Worm (Caenorhabditis elegans) whole organism, young adult: ENCODE data around the gene F28B12.1.

Source experiments
- B0261.1 ChIP-seq: sonication (generic microtip); optimal IDR thresholded peaks from 2 replicates; lab custom pipeline; 2016; ENCODE audit warnings: mild to moderate bottlenecking, missing genetic modification characterization, moderate library complexity, missing compliant biosample characterization
- B0336.3 ChIP-seq: fragments of 200-800 bp; sonication (Bioruptor generic); IDR thresholded peaks from 2 replicates; pipeline ENCODE4 v1.3.6; 2022; ENCODE audit warnings: missing genetic modification characterization, missing compliant biosample characterization
- C17E4.6 ChIP-seq: fragments of 200-800 bp; sonication (Bioruptor generic); IDR thresholded peaks from 2 replicates; pipeline ENCODE4 v1.3.6; 2022; ENCODE audit warnings: missing genetic modification reagents, missing genetic modification characterization, missing compliant biosample characterization
- F22D6.2 ChIP-seq: sonication (generic microtip); optimal IDR thresholded peaks from 2 replicates; lab custom pipeline; 2016; ENCODE audit warnings: mild to moderate bottlenecking, missing genetic modification characterization, missing compliant biosample characterization
- F23B12.7 ChIP-seq: sonication (generic microtip); optimal IDR thresholded peaks from 2 replicates; lab custom pipeline; 2017; ENCODE audit warnings: missing genetic modification characterization, mild to moderate bottlenecking, missing compliant biosample characterization, antibody characterized with exemption, moderate library complexity; ENCODE audit not compliant: insufficient read depth
- F57C9.4 ChIP-seq: sonication (generic microtip); optimal IDR thresholded peaks from 2 replicates; lab custom pipeline; 2017; ENCODE audit warnings: mild to moderate bottlenecking, missing genetic modification characterization, missing compliant biosample characterization
- T26A5.8 ChIP-seq: sonication (generic microtip); optimal IDR thresholded peaks from 2 replicates; lab custom pipeline; 2016; ENCODE audit warnings: missing genetic modification characterization, missing compliant biosample characterization
- Y53F4B.3 ChIP-seq: fragments of 200-800 bp; sonication (Bioruptor generic); IDR thresholded peaks from 2 replicates; pipeline ENCODE4 v1.3.6; 2022; ENCODE audit warnings: missing genetic modification reagents, missing genetic modification characterization, missing compliant biosample characterization
- Y56A3A.18 ChIP-seq: fragments of 200-800 bp; sonication (Bioruptor generic); IDR thresholded peaks from 2 replicates; pipeline ENCODE4 v1.3.6; 2022; ENCODE audit warnings: missing genetic modification reagents, missing genetic modification characterization, missing compliant biosample characterization
- Y67H2A.10 ChIP-seq: fragments of 200-800 bp; sonication (Bioruptor generic); conservative IDR thresholded peaks from 2 replicates; pipeline ENCODE4 v1.3.6; 2022; ENCODE audit warnings: missing genetic modification reagents, missing genetic modification characterization, missing compliant biosample characterization
- Y79H2A.3 ChIP-seq: fragments of 200-800 bp; sonication (Bioruptor generic); conservative IDR thresholded peaks from 2 replicates; pipeline ENCODE4 v1.3.6; 2022; ENCODE audit warnings: missing genetic modification reagents, missing genetic modification characterization, missing compliant biosample characterization
- Y95B8A.8 ChIP-seq: fragments of 200-800 bp; sonication (Bioruptor generic); IDR thresholded peaks from 2 replicates; pipeline ENCODE4 v1.3.6; 2022; ENCODE audit warnings: missing genetic modification reagents, missing genetic modification characterization, missing compliant biosample characterization
- ZK185.1 ChIP-seq: sonication (generic microtip); optimal IDR thresholded peaks from 2 replicates; lab custom pipeline; 2016; ENCODE audit warnings: mild to moderate bottlenecking, missing genetic modification characterization, missing compliant biosample characterization; ENCODE audit not compliant: poor library complexity, severe bottlenecking
- bed-1 ChIP-seq: fragments of 200-800 bp; sonication (Bioruptor generic); IDR thresholded peaks from 2 replicates; pipeline ENCODE4 v1.3.6; 2022; ENCODE audit warnings: missing genetic modification reagents, missing genetic modification characterization, missing compliant biosample characterization
- cebp-1 ChIP-seq, 2 experiments: fragments of 200-800 bp in 1 of 2; sonication (Bioruptor generic) in 1 of 2; sonication (generic microtip) in 1 of 2; IDR thresholded peaks in 1 of 2; optimal IDR thresholded peaks in 1 of 2; 2 replicates each; pipeline versions ENCODE4 v1.3.6 to Lab custom; 2017 to 2022; ENCODE audit warnings: missing compliant biosample characterization in 2 of 2, missing genetic modification characterization in 2 of 2, mild to moderate bottlenecking in 1 of 2, missing genetic modification reagents in 1 of 2, moderate library complexity in 1 of 2
- ceh-27 ChIP-seq: fragments of 200-800 bp; sonication (Bioruptor generic); optimal IDR thresholded peaks from 2 replicates; lab custom pipeline; 2018; ENCODE audit warnings: mild to moderate bottlenecking, missing genetic modification characterization, moderate library complexity, missing compliant biosample characterization
- ceh-79 ChIP-seq: sonication (generic microtip); optimal IDR thresholded peaks from 2 replicates; lab custom pipeline; 2017; ENCODE audit warnings: mild to moderate bottlenecking, missing genetic modification characterization, missing compliant biosample characterization
- ceh-91 ChIP-seq: fragments of 200-800 bp; sonication (Bioruptor generic); IDR thresholded peaks from 2 replicates; pipeline ENCODE4 v1.3.6; 2022; ENCODE audit warnings: missing genetic modification reagents, missing genetic modification characterization, missing compliant biosample characterization
- chd-7 ChIP-seq: sonication (generic microtip); optimal IDR thresholded peaks from 2 replicates; lab custom pipeline; 2016; ENCODE audit warnings: mild to moderate bottlenecking, missing genetic modification characterization, moderate library complexity, missing compliant biosample characterization
- dox-1 ChIP-seq: fragments of 200-800 bp; sonication (Bioruptor generic); IDR thresholded peaks from 2 replicates; pipeline ENCODE4 v1.3.6; 2022; ENCODE audit warnings: missing genetic modification reagents, missing genetic modification characterization, missing compliant biosample characterization
- egl-44 ChIP-seq: fragments of 200-800 bp; sonication (Bioruptor generic); IDR thresholded peaks from 2 replicates; pipeline ENCODE4 v1.3.6; 2022; ENCODE audit warnings: missing genetic modification reagents, missing genetic modification characterization, missing compliant biosample characterization
- egrh-3 ChIP-seq: fragments of 200-800 bp; sonication (Bioruptor generic); IDR thresholded peaks from 2 replicates; pipeline ENCODE4 v1.3.6; 2022; ENCODE audit warnings: missing genetic modification reagents, missing genetic modification characterization, missing compliant biosample characterization
- ekl-4 ChIP-seq: fragments of 200-800 bp; sonication (Bioruptor generic); IDR thresholded peaks from 2 replicates; pipeline ENCODE4 v1.3.6; 2022; ENCODE audit warnings: missing genetic modification reagents, missing genetic modification characterization, missing compliant biosample characterization
- hrde-1 ChIP-seq: sonication (generic microtip); optimal IDR thresholded peaks from 2 replicates; lab custom pipeline; 2016; ENCODE audit warnings: missing genetic modification characterization, mild to moderate bottlenecking, missing compliant biosample characterization, moderate library complexity, missing genotype, missing genetic modification reagents, borderline replicate concordance
- lag-1 ChIP-seq: fragments of 200-800 bp; sonication (Bioruptor generic); IDR thresholded peaks from 2 replicates; pipeline ENCODE4 v1.3.6; 2022; ENCODE audit warnings: missing genetic modification reagents, missing genetic modification characterization, missing compliant biosample characterization
- lin-35 ChIP-seq, 3 experiments: fragments of 150-350 bp in 2 of 3; sonication (generic microtip) in 1 of 3; optimal IDR thresholded peaks; 2 replicates each; lab custom pipeline; 2014 to 2018; ENCODE audit warnings: missing biosample characterization in 3 of 3, missing genetic modification characterization in 3 of 3, missing genetic modification reagents in 3 of 3
- lin-54 ChIP-seq: fragments of 200-800 bp; sonication (Bioruptor generic); optimal IDR thresholded peaks from 2 replicates; lab custom pipeline; 2018; ENCODE audit warnings: mild to moderate bottlenecking, missing genetic modification characterization, missing compliant biosample characterization
- madf-8 ChIP-seq: fragments of 200-800 bp; sonication (Bioruptor generic); conservative IDR thresholded peaks from 2 replicates; pipeline ENCODE4 v1.3.6; 2022; ENCODE audit warnings: missing genetic modification reagents, missing genetic modification characterization, missing compliant biosample characterization
- mel-28 ChIP-seq: sonication (generic microtip); optimal IDR thresholded peaks from 2 replicates; lab custom pipeline; 2016; ENCODE audit warnings: borderline replicate concordance, mild to moderate bottlenecking, missing genetic modification characterization, missing compliant biosample characterization
- mes-4 ChIP-seq: sonication (generic microtip); optimal IDR thresholded peaks from 2 replicates; lab custom pipeline; 2016; ENCODE audit warnings: missing genotype, missing genetic modification characterization, missing compliant biosample characterization
- nfya-1 ChIP-seq: sonication (generic microtip); optimal IDR thresholded peaks from 2 replicates; lab custom pipeline; 2017; ENCODE audit warnings: antibody characterized with exemption, missing compliant biosample characterization, missing genetic modification characterization, borderline replicate concordance; ENCODE audit not compliant: insufficient read depth
- nhr-120 ChIP-seq: fragments of 200-800 bp; sonication (Bioruptor generic); IDR thresholded peaks from 2 replicates; pipeline ENCODE4 v1.3.6; 2022; ENCODE audit warnings: missing genetic modification characterization, missing compliant biosample characterization
- nhr-179 ChIP-seq: sonication (generic microtip); optimal IDR thresholded peaks from 2 replicates; lab custom pipeline; 2016; ENCODE audit warnings: mild to moderate bottlenecking, missing genetic modification characterization, missing compliant biosample characterization
- nhr-27 ChIP-seq: fragments of 200-800 bp; sonication (Bioruptor generic); optimal IDR thresholded peaks from 2 replicates; lab custom pipeline; 2018; ENCODE audit warnings: mild to moderate bottlenecking, missing genetic modification characterization, moderate library complexity, missing compliant biosample characterization
- rpc-1 ChIP-seq, 2 experiments: fragments of 150-350 bp in 1 of 2; sonication (generic microtip) in 1 of 2; optimal IDR thresholded peaks; 2 replicates each; lab custom pipeline; 2014 to 2018; ENCODE audit warnings: missing biosample characterization in 1 of 2, missing genetic modification characterization in 1 of 2, missing genetic modification reagents in 1 of 2, missing genotype in 1 of 2
- sdz-38 ChIP-seq: sonication (generic microtip); optimal IDR thresholded peaks from 2 replicates; lab custom pipeline; 2016; ENCODE audit warnings: missing genotype, missing genetic modification characterization, missing compliant biosample characterization
- sea-2 ChIP-seq: fragments of 200-800 bp; sonication (Bioruptor generic); IDR thresholded peaks from 2 replicates; pipeline ENCODE4 v1.3.6; 2022; ENCODE audit warnings: missing genetic modification characterization, missing compliant biosample characterization
- snpc-3.4 ChIP-seq: sonication (generic microtip); optimal IDR thresholded peaks from 2 replicates; lab custom pipeline; 2017; ENCODE audit warnings: missing genetic modification characterization, mild to moderate bottlenecking, missing compliant biosample characterization, antibody characterized with exemption, moderate library complexity, missing genotype, missing genetic modification reagents
- tbx-9 ChIP-seq: sonication (generic microtip); optimal IDR thresholded peaks from 2 replicates; lab custom pipeline; 2016; ENCODE audit warnings: borderline replicate concordance, missing genetic modification characterization, inconsistent platforms, missing compliant biosample characterization
- xnd-1 ChIP-seq: sonication (generic microtip); optimal IDR thresholded peaks from 2 replicates; lab custom pipeline; 2016; ENCODE audit warnings: missing genotype, missing genetic modification reagents, missing genetic modification characterization, missing compliant biosample characterization
- zfh-2 ChIP-seq: fragments of 200-800 bp; sonication (Bioruptor generic); conservative IDR thresholded peaks from 2 replicates; pipeline ENCODE4 v1.3.6; 2022; ENCODE audit warnings: missing genetic modification reagents, missing genetic modification characterization, missing compliant biosample characterization
- ztf-6 ChIP-seq: fragments of 200-800 bp; sonication (Bioruptor generic); IDR thresholded peaks from 2 replicates; pipeline ENCODE4 v1.3.6; 2022; ENCODE audit warnings: missing genetic modification reagents, missing genetic modification characterization, missing compliant biosample characterization

The F28B12.1 gene

DNA sequence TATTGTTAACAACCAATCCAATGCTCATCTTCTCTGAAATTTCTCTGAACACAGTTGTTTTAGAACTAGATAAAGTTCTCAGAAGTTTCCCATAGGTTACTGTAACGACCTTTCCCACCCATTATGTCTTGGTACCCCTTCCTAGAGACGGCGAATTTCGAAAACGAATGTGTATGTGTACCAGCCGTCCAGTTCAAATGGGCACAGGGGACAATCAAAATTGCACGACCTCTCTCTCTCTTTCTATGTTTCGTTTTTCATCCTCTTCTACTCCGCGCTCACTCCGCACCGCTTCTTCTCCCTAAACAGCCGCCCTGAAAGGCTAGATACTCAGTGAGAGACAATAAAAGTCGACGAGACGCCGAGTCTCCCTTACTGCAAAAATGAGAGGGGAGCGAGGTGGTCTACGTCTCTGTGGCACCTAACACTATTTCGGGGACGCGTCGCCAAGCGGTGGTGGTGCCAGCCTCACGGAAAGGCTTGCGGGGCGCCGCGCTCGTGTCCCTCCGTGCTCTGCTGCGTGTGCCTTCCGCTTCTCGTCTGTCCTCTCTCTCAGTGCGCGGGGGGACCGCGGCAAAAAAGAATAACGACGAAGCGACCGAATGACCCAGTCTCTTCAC, 41.2 kb upstream of the F28B12.1 start (continued):
- no peak for TF ChIP-seq F22D6.2 (tag; lab: Kevin White, UChicago)
- no peak for TF ChIP-seq egl-44 (GFP tag; lab: Robert Waterston, UW)
- TF ChIP-seq F57C9.4, result no peak
- no peak for TF ChIP-seq ceh-79 (tag; lab: Kevin White, UChicago)
- TF ChIP-seq ZK185.1 (tag; lab: Kevin White, UChicago), result no peak
- no peak for TF ChIP-seq snpc-3.4 (tag; lab: Kevin White, UChicago)
- TF ChIP-seq Y56A3A.18 (GFP tag; lab: Robert Waterston, UW), result no peak
- TF ChIP-seq zfh-2 (GFP tag; lab: Robert Waterston, UW), result peak; percentile 96
- no peak for TF ChIP-seq ceh-91 (GFP tag; lab: Robert Waterston, UW)
- TF ChIP-seq tbx-9 (tag; lab: Kevin White, UChicago), result no peak
- no peak for TF ChIP-seq ztf-6
- no peak for TF ChIP-seq chd-7 (tag; lab: Kevin White, UChicago)
- no peak for TF ChIP-seq nhr-120 (GFP tag; lab: Robert Waterston, UW)
- no peak for TF ChIP-seq cebp-1 (GFP tag; IDR thresholded peaks at IDR 0.05; lab: Robert Waterston, UW)
- TF ChIP-seq cebp-1 (tag; optimal IDR thresholded peaks at IDR 0.05; lab: Kevin White, UChicago), result peak; percentile 51
- no peak for TF ChIP-seq Y67H2A.10 (GFP tag; lab: Robert Waterston, UW)
- TF ChIP-seq hrde-1, result no peak
- TF ChIP-seq nhr-179 (tag; lab: Kevin White, UChicago), result no peak
- TF ChIP-seq B0336.3 (GFP tag; lab: Robert Waterston, UW), result no peak; the same call in 1 of the 2 replicates
- no peak for TF ChIP-seq Y95B8A.8 (GFP tag; lab: Robert Waterston, UW)
- no peak for TF ChIP-seq T26A5.8
- TF ChIP-seq sdz-38, result no peak
- TF ChIP-seq sea-2 (GFP tag; lab: Robert Waterston, UW), result no peak
- TF ChIP-seq mel-28, result no peak
- TF ChIP-seq F23B12.7 (tag; lab: Kevin White, UChicago), result no peak
- TF ChIP-seq B0261.1 (tag; lab: Kevin White, UChicago), result no peak
- TF ChIP-seq xnd-1, result no peak
- TF ChIP-seq lag-1 (GFP tag; lab: Robert Waterston, UW), result no peak
- TF ChIP-seq ceh-27 (GFP tag; lab: Kevin White, UChicago), result no peak
- TF ChIP-seq nhr-27 (tag; lab: Kevin White, UChicago), result peak; percentile 18
- TF ChIP-seq mes-4 (tag; lab: Kevin White, UChicago), result no peak
- TF ChIP-seq rpc-1 (optimal IDR thresholded peaks at IDR 0.05; lab: Kevin White, UChicago), result no peak
- no peak for TF ChIP-seq rpc-1 (tag; optimal IDR thresholded peaks at IDR 0.05; lab: Kevin White, UChicago)
- peak; percentile 91 for TF ChIP-seq egrh-3 (GFP tag; lab: Robert Waterston, UW)
- TF ChIP-seq bed-1 (GFP tag; lab: Robert Waterston, UW), result no peak
- no peak for TF ChIP-seq nfya-1 (tag; lab: Kevin White, UChicago)

ce11 chrII:5902139-5902538, 40.6 kb upstream of the F28B12.1 start:
- no peak for TF ChIP-seq madf-8 (GFP tag; lab: Robert Waterston, UW)
- TF ChIP-seq lin-54 (GFP tag; lab: Kevin White, UChicago), result no peak
- no peak for TF ChIP-seq Y79H2A.3 (GFP tag; lab: Robert Waterston, UW)
- TF ChIP-seq ekl-4 (GFP tag; lab: Robert Waterston, UW), result no peak
- no peak for TF ChIP-seq dox-1 (GFP tag; lab: Robert Waterston, UW)
- no peak for TF ChIP-seq lin-35 (GFP tag; optimal IDR thresholded peaks at IDR 0.05; lab: Kevin White, UChicago)
- TF ChIP-seq Y53F4B.3 (GFP tag; lab: Robert Waterston, UW), result no peak
- TF ChIP-seq F23B12.7 (tag; lab: Kevin White, UChicago), result no peak
- no peak for TF ChIP-seq C17E4.6 (GFP tag; lab: Robert Waterston, UW)
- TF ChIP-seq, all 124 proteins: peak for 0
